Worm (Caenorhabditis elegans) whole organism, midembryonic: ENCODE measurements around the gene his-60.

Source experiments
- cog-1 ChIP-seq: sonication (generic microtip); optimal IDR thresholded peaks from 2 replicates; lab custom pipeline; 2016; ENCODE audit warnings: missing genetic modification characterization, missing compliant biosample characterization
- med-1 ChIP-seq: sonication (generic microtip); optimal IDR thresholded peaks from 2 replicates; lab custom pipeline; 2017; ENCODE audit warnings: missing genetic modification characterization, mild to moderate bottlenecking, missing compliant biosample characterization, antibody characterized with exemption, missing genetic modification reagents; ENCODE audit not compliant: insufficient read depth

DNA sequence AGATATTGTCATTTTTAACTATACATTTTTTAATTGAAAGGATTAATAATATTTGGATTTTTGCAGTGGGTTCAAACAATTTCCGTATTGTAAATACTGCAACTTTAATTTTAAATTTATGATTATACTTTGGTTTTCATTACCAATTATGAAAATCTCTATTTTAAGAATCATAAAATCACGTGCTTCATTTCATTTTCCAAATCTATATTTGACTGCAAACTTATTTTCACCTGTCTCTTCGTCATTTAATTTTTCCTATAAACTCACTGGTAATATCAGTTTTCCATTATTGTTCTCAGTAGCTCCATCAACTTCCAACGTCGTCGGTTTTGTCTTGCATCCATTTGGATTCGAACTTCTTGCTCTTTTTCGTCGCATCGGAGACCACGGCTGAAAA is 44.6 kb upstream of the his-60 start, which contains the start of gene R05G6.1:
- TF ChIP-seq cog-1, result no peak
- TF ChIP-seq med-1 (GFP tag; lab: Kevin White, UChicago), result no peak
